Worm (Caenorhabditis elegans): Measurements from ENCODE around the gene W08F4.12.
A peak's percentile ranks its signal among the peaks of the same experiment; 100 is the strongest.

The W08F4.12 gene

ce11 chrII:627205-627604 lies 43.0 kb upstream of the W08F4.12 start, which contains the start of gene arrd-1:
Gene arrd-1, plus strand, starts transcription at chrII:627505.
- TF ChIP-seq unc-42 (tag; optimal IDR thresholded peaks at IDR 0.05) (no peak), syd-9 (tag; optimal IDR thresholded peaks at IDR 0.05) (no peak), ceh-18 (tag; optimal IDR thresholded peaks at IDR 0.05) (no peak)

ce11 chrII:625926-626325 lies 41.7 kb upstream of the W08F4.12 start:
- TF ChIP-seq ceh-34 (tag; optimal IDR thresholded peaks at IDR 0.05) (peak; percentile 27), C38D4.7 (GFP tag; optimal IDR thresholded peaks at IDR 0.05) (no peak), ceh-19 (GFP tag; optimal IDR thresholded peaks at IDR 0.05) (no peak), unc-3 (GFP tag; conservative IDR thresholded peaks at IDR 0.05) (no peak), unc-3 (tag; optimal IDR thresholded peaks at IDR 0.05) (no peak), pax-1 (tag; optimal IDR thresholded peaks at IDR 0.05) (no peak), che-1 (tag; optimal IDR thresholded peaks at IDR 0.05) (no peak), tbx-2 (tag; optimal IDR thresholded peaks at IDR 0.05) (peak; percentile 38), unc-55 (GFP tag; optimal IDR thresholded peaks at IDR 0.05) (peak; percentile 75), ceh-31 (tag; optimal IDR thresholded peaks at IDR 0.05) (peak; percentile 61), hlh-15 (tag; optimal IDR thresholded peaks at IDR 0.05) (no peak), F13H6.1 (tag; optimal IDR thresholded peaks at IDR 0.05) (peak; percentile 4), ceh-2 (tag; optimal IDR thresholded peaks at IDR 0.05) (peak; percentile 2), nfya-1 (tag; optimal IDR thresholded peaks at IDR 0.05) (peak; percentile 62), unc-42 (tag; optimal IDR thresholded peaks at IDR 0.05) (peak; percentile 12), hlh-30 (tag; optimal IDR thresholded peaks at IDR 0.05; ENCODE audit: insufficient read depth) (peak; percentile 18)

- TF ChIP-seq npax-4 (tag; optimal IDR thresholded peaks at IDR 0.05), result no peak
- no peak for TF ChIP-seq sox-4 (tag; optimal IDR thresholded peaks at IDR 0.05)
- no peak for TF ChIP-seq eyg-1 (tag; optimal IDR thresholded peaks at IDR 0.05)
- no peak for TF ChIP-seq ceh-45 (GFP tag; IDR thresholded peaks at IDR 0.05)
- TF ChIP-seq sdc-2 (tag; optimal IDR thresholded peaks at IDR 0.05), result no peak
- no peak for TF ChIP-seq pat-9 (tag; optimal IDR thresholded peaks at IDR 0.05)
- no peak for TF ChIP-seq pha-4 (tag; optimal IDR thresholded peaks at IDR 0.05)
- no peak for TF ChIP-seq ceh-34 (tag; optimal IDR thresholded peaks at IDR 0.05)
- no peak for TF ChIP-seq odd-2 (tag; optimal IDR thresholded peaks at IDR 0.05)
- no peak for TF ChIP-seq pag-3 (tag; optimal IDR thresholded peaks at IDR 0.05; ENCODE audit: borderline replicate concordance)
- no peak for TF ChIP-seq ceh-14 (tag; optimal IDR thresholded peaks at IDR 0.05)
- no peak for TF ChIP-seq ceh-18 (tag; optimal IDR thresholded peaks at IDR 0.05)
- no peak for TF ChIP-seq dmd-4 (tag; optimal IDR thresholded peaks at IDR 0.05; ENCODE audit: borderline replicate concordance)
- TF ChIP-seq C38D4.7 (GFP tag; optimal IDR thresholded peaks at IDR 0.05), result no peak
- TF ChIP-seq F13H6.1 (tag; optimal IDR thresholded peaks at IDR 0.05), result no peak
These were observed 40.2 kb upstream of the W08F4.12 start, which contains the start of gene T04B8.5 for ce11 chrII:624443-624842. Gene T04B8.5, minus strand, starts transcription at chrII:624543.

- TF ChIP-seq K02D7.2 (tag; optimal IDR thresholded peaks at IDR 0.05) (no peak), ztf-16 (tag; optimal IDR thresholded peaks at IDR 0.05) (no peak), ceh-34 (tag; optimal IDR thresholded peaks at IDR 0.05) (peak; percentile 53), unc-42 (tag; optimal IDR thresholded peaks at IDR 0.05) (no peak), fkh-10 (GFP tag; optimal IDR thresholded peaks at IDR 0.05) (no peak), ets-4 (tag; optimal IDR thresholded peaks at IDR 0.05) (no peak), ceh-30 (tag; optimal IDR thresholded peaks at IDR 0.05) (no peak), nfya-1 (tag; optimal IDR thresholded peaks at IDR 0.05) (peak; percentile 45), ceh-22 (tag; optimal IDR thresholded peaks at IDR 0.05) (no peak), eyg-1 (tag; optimal IDR thresholded peaks at IDR 0.05) (no peak), ttx-3 (tag; optimal IDR thresholded peaks at IDR 0.05) (no peak), dve-1 (tag; optimal IDR thresholded peaks at IDR 0.05) (no peak), rnt-1 (tag; optimal IDR thresholded peaks at IDR 0.05) (no peak), unc-55 (GFP tag; optimal IDR thresholded peaks at IDR 0.05) (peak; percentile 26), ahr-1 (tag; optimal IDR thresholded peaks at IDR 0.05) (no peak), hlh-6 (tag; optimal IDR thresholded peaks at IDR 0.05) (no peak), lim-6 (tag; optimal IDR thresholded peaks at IDR 0.05) (no peak), tbx-7 (tag; optimal IDR thresholded peaks at IDR 0.05) (no peak), nhr-11 (tag; optimal IDR thresholded peaks at IDR 0.05) (no peak), sox-2 (GFP tag; IDR thresholded peaks at IDR 0.05) (no peak), ceh-2 (tag; optimal IDR thresholded peaks at IDR 0.05) (no peak), ceh-31 (tag; optimal IDR thresholded peaks at IDR 0.05) (peak; percentile 26), pax-1 (tag; optimal IDR thresholded peaks at IDR 0.05) (no peak), ceh-18 (tag; optimal IDR thresholded peaks at IDR 0.05) (no peak), syd-9 (tag; optimal IDR thresholded peaks at IDR 0.05) (no peak), ceh-48 (tag; optimal IDR thresholded peaks at IDR 0.05) (no peak), unc-3 (GFP tag; conservative IDR thresholded peaks at IDR 0.05) (no peak), unc-3 (tag; optimal IDR thresholded peaks at IDR 0.05) (no peak), zip-5 (tag; optimal IDR thresholded peaks at IDR 0.05) (no peak)
These were observed 38.3 kb upstream of the W08F4.12 start for ce11 chrII:622478-622877.
